Worm (Caenorhabditis elegans): Measurements from ENCODE around the gene ceh-54.
A peak's percentile ranks its signal among the peaks of the same experiment; 100 is the strongest.

Gene ceh-54

DNA sequence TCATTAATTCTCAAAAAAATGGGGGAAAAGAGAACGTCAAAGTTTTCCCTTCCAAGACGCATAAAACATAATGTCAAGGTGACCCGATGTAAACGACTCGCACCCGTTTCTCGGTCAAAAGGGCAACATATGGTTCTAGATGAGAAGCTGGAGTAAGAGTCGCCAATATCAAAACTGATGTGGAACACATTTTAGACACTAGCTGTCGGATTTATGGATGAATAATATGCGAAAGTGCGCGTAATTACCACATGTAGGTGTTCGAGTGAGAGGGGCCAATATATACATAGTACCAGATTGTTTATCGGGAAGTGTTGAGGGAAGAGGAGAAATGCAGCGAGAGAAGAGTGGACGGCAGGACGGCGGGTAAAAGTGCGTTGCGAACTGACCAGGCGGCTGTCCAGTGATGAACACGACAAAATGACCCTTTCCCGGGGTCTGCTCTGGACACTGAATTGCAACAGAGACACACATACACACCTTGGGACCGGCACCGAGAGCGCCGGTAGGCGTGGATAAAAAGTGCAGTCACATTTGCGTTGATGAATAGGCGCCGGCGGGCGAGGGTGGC, 43.0 kb downstream of the ceh-54 start:
- TF ChIP-seq C34B4.2 (tag; optimal IDR thresholded peaks at IDR 0.05): no peak
- peak; percentile 78 for TF ChIP-seq dsc-1 (tag; optimal IDR thresholded peaks at IDR 0.05)
- peak; percentile 3 for TF ChIP-seq blmp-1 (tag; optimal IDR thresholded peaks at IDR 0.05)
- TF ChIP-seq lir-3 (tag; optimal IDR thresholded peaks at IDR 0.05; ENCODE audit: poor library complexity): no peak
- no peak for TF ChIP-seq snpc-4 (tag; optimal IDR thresholded peaks at IDR 0.05)
- TF ChIP-seq nhr-90 (tag; optimal IDR thresholded peaks at IDR 0.05; ENCODE audit: poor library complexity): no peak

DNA sequence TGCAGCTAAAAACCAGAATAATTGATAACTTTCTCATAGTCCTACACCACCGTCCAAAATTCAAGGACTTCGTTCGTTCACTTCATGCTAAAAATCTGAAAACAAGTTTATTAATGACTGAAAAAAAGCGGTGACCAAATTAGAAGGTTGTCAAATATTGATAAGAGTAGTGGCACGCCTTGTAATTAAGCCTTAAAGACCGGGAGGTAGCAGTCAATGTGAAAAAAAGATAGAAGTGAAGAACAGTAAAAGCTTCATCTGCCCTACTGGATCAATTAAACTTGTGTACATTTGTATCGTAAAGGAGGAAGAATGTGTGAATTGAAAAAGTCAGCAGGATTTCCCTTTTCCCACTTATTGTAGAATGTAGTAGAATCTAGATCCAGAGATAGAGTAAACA, 43.6 kb downstream of the ceh-54 start, which contains the start of gene tag-275:
Gene tag-275, minus strand, starts transcription at position 101 of the 400 bp plus-strand sequence.
- TF ChIP-seq ceh-63 (GFP tag; optimal IDR thresholded peaks at IDR 0.05) (no peak), zag-1 (tag; optimal IDR thresholded peaks at IDR 0.05) (no peak), aha-1 (tag; optimal IDR thresholded peaks at IDR 0.05) (no peak), lir-3 (tag; optimal IDR thresholded peaks at IDR 0.05; ENCODE audit: poor library complexity) (no peak), mab-9 (GFP tag; IDR thresholded peaks at IDR 0.05) (no peak), elt-3 (tag; optimal IDR thresholded peaks at IDR 0.05) (no peak), pqm-1 (tag; optimal IDR thresholded peaks at IDR 0.05) (no peak), unc-62 (GFP tag; optimal IDR thresholded peaks at IDR 0.05) (no peak), F16B12.6 (tag; optimal IDR thresholded peaks at IDR 0.05) (no peak), egl-27 (tag; optimal IDR thresholded peaks at IDR 0.05) (no peak), lin-15B (tag; optimal IDR thresholded peaks at IDR 0.05) (no peak)

DNA sequence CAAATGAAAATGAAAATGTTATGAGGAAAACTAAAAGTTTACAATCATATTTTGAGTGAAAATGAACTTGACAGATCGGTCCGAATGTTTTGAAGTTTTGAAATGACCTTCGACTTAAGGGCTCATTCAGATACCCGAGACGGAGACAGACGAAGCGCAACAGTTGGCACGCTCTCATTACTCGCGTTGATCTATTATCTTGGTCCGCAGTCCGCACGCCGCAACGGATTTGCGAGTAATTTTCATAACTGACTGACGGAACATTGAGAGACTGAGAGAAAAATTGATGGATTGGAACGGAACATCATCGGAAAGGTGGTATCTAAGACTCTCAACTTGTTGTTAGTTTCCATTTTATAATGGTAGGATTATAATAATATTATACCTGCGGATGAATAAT, 48.1 kb downstream of the ceh-54 start:
- TF ChIP-seq rnt-1 (tag; optimal IDR thresholded peaks at IDR 0.05): peak; percentile 21
- TF ChIP-seq lin-14 (GFP tag; optimal IDR thresholded peaks at IDR 0.05): peak; percentile 32
- no peak for TF ChIP-seq hlh-4 (tag; optimal IDR thresholded peaks at IDR 0.05)

Measured in whole organism, L1 larva.